Worm (Caenorhabditis elegans): ENCODE measurements around the gene idh-2.

- no peak for TF ChIP-seq dve-1 (tag; optimal IDR thresholded peaks at IDR 0.05; ENCODE audit: insufficient read depth)
- TF ChIP-seq lsy-2 (tag; optimal IDR thresholded peaks at IDR 0.05), result no peak
- TF ChIP-seq daf-16 (GFP tag; optimal IDR thresholded peaks at IDR 0.05), result no peak
- no peak for TF ChIP-seq daf-16 (tag; optimal IDR thresholded peaks at IDR 0.05)
- no peak for TF ChIP-seq sdz-12 (GFP tag; optimal IDR thresholded peaks at IDR 0.05)
- no peak for TF ChIP-seq ceh-82 (tag; optimal IDR thresholded peaks at IDR 0.05)
- TF ChIP-seq nhr-28 (tag; optimal IDR thresholded peaks at IDR 0.05), result no peak
- TF ChIP-seq snpc-4 (tag; optimal IDR thresholded peaks at IDR 0.05), result no peak
- TF ChIP-seq rbr-2 (tag; optimal IDR thresholded peaks at IDR 0.05), result no peak
These were observed 26.3 kb upstream of the idh-2 start, which contains the start of gene F13D2.1 for ce11 chrX:11189515-11189914.

Data from whole organism, L4 larva.